Worm (Caenorhabditis elegans) whole organism, early embryonic: Measurements from ENCODE around the gene calu-1.

Experiments used
- B0310.2 ChIP-seq: sonication (generic microtip); optimal IDR thresholded peaks from 2 replicates; lab custom pipeline; 2016; ENCODE audit warnings: mild to moderate bottlenecking, missing genetic modification characterization, missing compliant biosample characterization
- F13C5.2 ChIP-seq: sonication (generic microtip); optimal IDR thresholded peaks from 2 replicates; lab custom pipeline; 2017; ENCODE audit warnings: mild to moderate bottlenecking, missing genetic modification characterization, inconsistent platforms, missing compliant biosample characterization
- ama-1 ChIP-seq: fragments of 150-350 bp; optimal IDR thresholded peaks from 2 replicates; lab custom pipeline; 2014
- ceh-36 ChIP-seq: sonication (generic microtip); optimal IDR thresholded peaks from 2 replicates; lab custom pipeline; 2016; ENCODE audit warnings: missing genetic modification characterization, inconsistent platforms, missing compliant biosample characterization
- flt-1 ChIP-seq: fragments of 200-800 bp; sonication (Bioruptor generic); IDR thresholded peaks from 2 replicates; pipeline ENCODE4 v1.3.6; 2022; ENCODE audit warnings: missing genetic modification characterization, missing compliant biosample characterization
- tbx-11 ChIP-seq: fragments of 200-800 bp; sonication (Bioruptor generic); IDR thresholded peaks from 2 replicates; pipeline ENCODE4 v1.3.6; 2022; ENCODE audit warnings: missing genetic modification characterization, missing compliant biosample characterization

DNA sequence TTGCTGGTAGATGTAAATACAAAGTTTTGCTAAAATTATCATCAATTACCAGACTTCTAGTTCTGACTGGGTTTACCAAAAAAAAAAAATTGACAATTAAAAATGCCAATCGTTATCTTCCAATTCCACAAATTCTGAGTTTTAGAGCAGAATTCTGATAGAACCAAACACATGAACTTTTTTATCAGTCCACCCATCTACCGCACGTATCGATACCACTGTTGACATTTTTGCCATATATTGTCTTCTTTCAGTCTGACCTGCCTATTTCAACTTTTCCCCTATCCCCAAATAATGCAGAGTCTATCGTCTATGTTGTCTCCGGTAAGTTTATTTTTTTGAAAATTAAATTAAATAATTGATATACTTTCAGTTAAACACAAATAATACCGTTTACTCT lies 43.1 kb upstream of the calu-1 start, which contains the start of gene ZC449.7:
- no peak for TF ChIP-seq ama-1 (lab: Kevin White, UChicago)
- TF ChIP-seq ceh-36 = no peak
- TF ChIP-seq tbx-11 (GFP tag; lab: Robert Waterston, UW) = no peak
- no peak for TF ChIP-seq B0310.2
- TF ChIP-seq flt-1 = no peak
- no peak for TF ChIP-seq F13C5.2 (tag; lab: Kevin White, UChicago)
